Worm (Caenorhabditis elegans) whole organism, young adult: ENCODE data around the gene T10C6.15.

Experiments used
- F22D6.2 ChIP-seq: sonication (generic microtip); optimal IDR thresholded peaks from 2 replicates; lab custom pipeline; 2016; ENCODE audit warnings: mild to moderate bottlenecking, missing genetic modification characterization, missing compliant biosample characterization
- F33H1.4 ChIP-seq: fragments of 200-800 bp; sonication (Bioruptor generic); IDR thresholded peaks from 2 replicates; pipeline ENCODE4 v1.3.6; 2022; ENCODE audit warnings: missing genetic modification reagents, missing genetic modification characterization, missing compliant biosample characterization
- ama-1 ChIP-seq, 3 experiments: fragments of 150-350 bp in 1 of 3; sonication (generic microtip) in 2 of 3; optimal IDR thresholded peaks; 2 replicates each; lab custom pipeline; 2014 to 2018; ENCODE audit warnings: missing biosample characterization in 2 of 3, missing genetic modification characterization in 2 of 3, missing genetic modification reagents in 2 of 3
- dox-1 ChIP-seq: fragments of 200-800 bp; sonication (Bioruptor generic); IDR thresholded peaks from 2 replicates; pipeline ENCODE4 v1.3.6; 2022; ENCODE audit warnings: missing genetic modification reagents, missing genetic modification characterization, missing compliant biosample characterization
- ekl-4 ChIP-seq: fragments of 200-800 bp; sonication (Bioruptor generic); IDR thresholded peaks from 2 replicates; pipeline ENCODE4 v1.3.6; 2022; ENCODE audit warnings: missing genetic modification reagents, missing genetic modification characterization, missing compliant biosample characterization
- hrde-1 ChIP-seq: sonication (generic microtip); optimal IDR thresholded peaks from 2 replicates; lab custom pipeline; 2016; ENCODE audit warnings: missing genetic modification characterization, mild to moderate bottlenecking, missing compliant biosample characterization, moderate library complexity, missing genotype, missing genetic modification reagents, borderline replicate concordance
- mel-28 ChIP-seq: sonication (generic microtip); optimal IDR thresholded peaks from 2 replicates; lab custom pipeline; 2016; ENCODE audit warnings: borderline replicate concordance, mild to moderate bottlenecking, missing genetic modification characterization, missing compliant biosample characterization
- snpc-1.3 ChIP-seq: sonication (generic microtip); optimal IDR thresholded peaks from 2 replicates; lab custom pipeline; 2017; ENCODE audit warnings: missing genetic modification characterization, mild to moderate bottlenecking, missing compliant biosample characterization, antibody characterized with exemption, moderate library complexity, missing genotype, missing genetic modification reagents; ENCODE audit not compliant: insufficient read depth
- sptf-2 ChIP-seq: fragments of 200-800 bp; sonication (Bioruptor generic); optimal IDR thresholded peaks from 2 replicates; lab custom pipeline; 2018; ENCODE audit warnings: mild to moderate bottlenecking, missing genetic modification characterization, missing compliant biosample characterization
- ztf-22 ChIP-seq: fragments of 200-800 bp; sonication (Bioruptor generic); optimal IDR thresholded peaks from 2 replicates; lab custom pipeline; 2018; ENCODE audit warnings: mild to moderate bottlenecking, missing genetic modification characterization, moderate library complexity, missing compliant biosample characterization
- ztf-26 ChIP-seq: sonication (generic microtip); optimal IDR thresholded peaks from 2 replicates; lab custom pipeline; 2017; ENCODE audit warnings: missing genetic modification characterization, missing compliant biosample characterization
- ztf-28 ChIP-seq: fragments of 200-800 bp; sonication (Bioruptor generic); IDR thresholded peaks from 2 replicates; pipeline ENCODE4 v1.3.6; 2022; ENCODE audit warnings: missing genetic modification reagents, missing genetic modification characterization, missing compliant biosample characterization
- ztf-3 ChIP-seq: fragments of 200-800 bp; sonication (Bioruptor generic); optimal IDR thresholded peaks from 2 replicates; lab custom pipeline; 2018; ENCODE audit warnings: mild to moderate bottlenecking, missing genetic modification characterization, missing compliant biosample characterization

ce11 chrV:16068938-16069337, 23.2 kb upstream of the T10C6.15 start, which contains the start of gene cyp-35D1:
- TF ChIP-seq ztf-26 (tag; lab: Kevin White, UChicago) = no peak
- no peak for TF ChIP-seq ztf-3 (GFP tag; lab: Kevin White, UChicago)
- TF ChIP-seq F33H1.4 (GFP tag; lab: Robert Waterston, UW) = no peak
- TF ChIP-seq mel-28 = no peak
- no peak for TF ChIP-seq hrde-1 (tag; lab: Kevin White, UChicago)
- TF ChIP-seq ztf-28 (GFP tag; lab: Robert Waterston, UW) = no peak
- TF ChIP-seq ama-1 (optimal IDR thresholded peaks at IDR 0.05; lab: Kevin White, UChicago) = no peak
- TF ChIP-seq ama-1 (GFP tag; optimal IDR thresholded peaks at IDR 0.05; lab: Kevin White, UChicago) = no peak
- TF ChIP-seq ekl-4 = no peak
- TF ChIP-seq sptf-2 (GFP tag; lab: Kevin White, UChicago) = no peak
- no peak for TF ChIP-seq ztf-22 (GFP tag; lab: Kevin White, UChicago)
- TF ChIP-seq F22D6.2 = no peak
- TF ChIP-seq snpc-1.3 = no peak
- no peak for TF ChIP-seq dox-1 (GFP tag; lab: Robert Waterston, UW)
